Fruit fly (Drosophila melanogaster): ENCODE results near the gene CG17712.

Gene CG17712

dm6 chr2L:1708110-1708509 is 43.8 kb downstream of the CG17712 start:
- TF ChIP-seq CG8159 (tag; optimal IDR thresholded peaks at IDR 0.05) (no peak), CG17806 (tag; optimal IDR thresholded peaks at IDR 0.05) (no peak), CG34367 (tag; optimal IDR thresholded peaks at IDR 0.05) (no peak), CG13204 (GFP tag; optimal IDR thresholded peaks at IDR 0.05) (no peak), CG32121 (GFP tag; IDR thresholded peaks at IDR 0.05) (no peak), Ets98B (GFP tag; IDR thresholded peaks at IDR 0.05) (no peak), Snoo (tag; optimal IDR thresholded peaks at IDR 0.05) (no peak), CG15710 (tag; optimal IDR thresholded peaks at IDR 0.05) (no peak), fd96Ca (GFP tag; IDR thresholded peaks at IDR 0.05) (no peak)

- TF ChIP-seq CG15710 (tag; optimal IDR thresholded peaks at IDR 0.05) (no peak), CG10348 (GFP tag; IDR thresholded peaks at IDR 0.05) (no peak), CG17806 (tag; optimal IDR thresholded peaks at IDR 0.05) (no peak), Snoo (tag; optimal IDR thresholded peaks at IDR 0.05) (no peak), CG9948 (tag; optimal IDR thresholded peaks at IDR 0.05) (no peak), Pif1A (GFP tag; optimal IDR thresholded peaks at IDR 0.05) (no peak), CG12605 (GFP tag; IDR thresholded peaks at IDR 0.05) (no peak), CG8159 (tag; optimal IDR thresholded peaks at IDR 0.05) (no peak), gl (tag; optimal IDR thresholded peaks at IDR 0.05) (no peak), CG32121 (GFP tag; IDR thresholded peaks at IDR 0.05) (no peak), CG13204 (GFP tag; optimal IDR thresholded peaks at IDR 0.05) (no peak), Ets98B (GFP tag; IDR thresholded peaks at IDR 0.05) (no peak), rn (GFP tag; IDR thresholded peaks at IDR 0.05) (no peak), Pif1B (GFP tag; optimal IDR thresholded peaks at IDR 0.05) (no peak), fd96Ca (GFP tag; IDR thresholded peaks at IDR 0.05) (no peak), CG34367 (tag; optimal IDR thresholded peaks at IDR 0.05) (no peak), CG14655 (GFP tag; optimal IDR thresholded peaks at IDR 0.05) (no peak), D1 (tag; optimal IDR thresholded peaks at IDR 0.05) (no peak)
Observed at dm6 chr2L:1706961-1707360, 45.0 kb downstream of the CG17712 start.

- no peak for TF ChIP-seq Pif1A (GFP tag; optimal IDR thresholded peaks at IDR 0.05)
- no peak for TF ChIP-seq CG34367 (tag; optimal IDR thresholded peaks at IDR 0.05)
Observed at dm6 chr2L:1704746-1705145, 47.2 kb downstream of the CG17712 start, which contains the start of gene cpb. cpb (plus strand) TSS chr2L:1704902.
